Fruit fly (Drosophila melanogaster) whole organism, embryonic: ENCODE measurements around the gene CG10587.

Experiments
- Blimp-1 ChIP-seq: fragments of 200-800 bp; sonication (Bioruptor generic); optimal IDR thresholded peaks from 3 replicates; lab custom pipeline; 2018; ENCODE audit warnings: missing biosample characterization, missing genetic modification characterization, mild to moderate bottlenecking, moderate library complexity, missing genetic modification reagents
- CG11398 ChIP-seq: fragments of 200-800 bp; sonication (Bioruptor generic); optimal IDR thresholded peaks from 2 replicates; lab custom pipeline; 2016; ENCODE audit warnings: missing biosample characterization, missing genetic modification characterization
- CG32772 ChIP-seq: fragments of 200-800 bp; sonication (Bioruptor generic); IDR thresholded peaks from 2 replicates; pipeline ENCODE4 v1.3.6; 2022; ENCODE audit warnings: missing biosample characterization, missing genetic modification characterization
- CG3726 ChIP-seq: fragments of 200-800 bp; sonication (Bioruptor generic); IDR thresholded peaks from 3 replicates; pipeline ENCODE4, ENCODE4 v1.3.6; 2022; ENCODE audit warnings: missing biosample characterization, missing genetic modification characterization
- CG5245 ChIP-seq: fragments of 200-800 bp; sonication (Bioruptor generic); optimal IDR thresholded peaks from 3 replicates; lab custom pipeline; 2016; ENCODE audit warnings: missing biosample characterization, missing genetic modification characterization
- CG6813 ChIP-seq: fragments of 200-800 bp; sonication (Bioruptor generic); optimal IDR thresholded peaks from 2 replicates; lab custom pipeline; 2017; ENCODE audit warnings: missing biosample characterization, missing genetic modification characterization, mild to moderate bottlenecking, moderate library complexity, missing genetic modification reagents
- CG8388 ChIP-seq: fragments of 200-800 bp; sonication (Bioruptor generic); optimal IDR thresholded peaks from 2 replicates; lab custom pipeline; 2019; ENCODE audit warnings: missing biosample characterization, mild to moderate bottlenecking, missing genetic modification characterization, moderate library complexity
- CG9215 ChIP-seq: fragments of 200-800 bp; sonication (Bioruptor generic); IDR thresholded peaks from 2 replicates; pipeline ENCODE4 v1.3.6; 2022; ENCODE audit warnings: missing biosample characterization, missing genetic modification characterization
- Chrac-16 ChIP-seq: fragments of 200-800 bp; sonication (Bioruptor generic); optimal IDR thresholded peaks from 3 replicates; lab custom pipeline; 2016; ENCODE audit warnings: missing biosample characterization, missing genetic modification characterization
- CoRest ChIP-seq: fragments of 200-800 bp; sonication (Bioruptor generic); optimal IDR thresholded peaks from 3 replicates; lab custom pipeline; 2018; ENCODE audit warnings: missing biosample characterization, mild to moderate bottlenecking, missing genetic modification characterization, moderate library complexity
- D19A ChIP-seq: fragments of 200-800 bp; optimal IDR thresholded peaks from 3 replicates; lab custom pipeline; 2019; ENCODE audit warnings: missing biosample characterization, mild to moderate bottlenecking, missing genetic modification characterization, moderate library complexity
- Dad ChIP-seq: fragments of 200-800 bp; sonication (Bioruptor generic); optimal IDR thresholded peaks from 3 replicates; lab custom pipeline; 2016; ENCODE audit warnings: missing biosample characterization, missing genetic modification characterization
- Drgx ChIP-seq: fragments of 200-800 bp; sonication (Bioruptor generic); IDR thresholded peaks from 2 replicates; pipeline ENCODE4 v1.3.6; 2022; ENCODE audit warnings: missing biosample characterization, missing genetic modification characterization
- Hr3 ChIP-seq: fragments of 200-800 bp; sonication (Bioruptor generic); optimal IDR thresholded peaks from 3 replicates; lab custom pipeline; 2016; ENCODE audit warnings: missing biosample characterization, missing genetic modification characterization
- Hsf ChIP-seq: fragments of 200-800 bp; sonication (Bioruptor generic); optimal IDR thresholded peaks from 3 replicates; lab custom pipeline; 2016; ENCODE audit warnings: missing biosample characterization, missing genetic modification characterization
- Lim3 ChIP-seq: fragments of 200-800 bp; sonication (Bioruptor generic); IDR thresholded peaks from 2 replicates; pipeline ENCODE4 v1.3.6; 2022; ENCODE audit warnings: missing biosample characterization, missing genetic modification characterization
- Med ChIP-seq: fragments of 200-800 bp; sonication (Bioruptor generic); peaks from one replicate; lab custom pipeline; 2016; ENCODE audit warnings: missing biosample characterization, missing genetic modification characterization, mild to moderate bottlenecking, inconsistent platforms, moderate library complexity
- Mes4 ChIP-seq: fragments of 200-800 bp; sonication (Bioruptor generic); optimal IDR thresholded peaks from 2 replicates; lab custom pipeline; 2016; ENCODE audit warnings: missing biosample characterization, missing genetic modification characterization
- NC2β ChIP-seq: fragments of 200-800 bp; sonication (Bioruptor generic); optimal IDR thresholded peaks from 2 replicates; lab custom pipeline; 2016; ENCODE audit warnings: missing biosample characterization, missing genetic modification characterization
- Sox100B ChIP-seq: fragments of 200-800 bp; sonication (Bioruptor generic); optimal IDR thresholded peaks from 3 replicates; lab custom pipeline; 2018; ENCODE audit warnings: missing biosample characterization, mild to moderate bottlenecking, missing genetic modification characterization
- Ssrp ChIP-seq: fragments of 200-800 bp; sonication (Bioruptor generic); optimal IDR thresholded peaks from 2 replicates; lab custom pipeline; 2018; ENCODE audit warnings: missing biosample characterization, mild to moderate bottlenecking, missing genetic modification characterization, moderate library complexity
- Trl ChIP-seq, 3 experiments: fragments of >200 bp in 2 of 3; fragments of 200-800 bp in 1 of 3; sonication (Bioruptor generic) in 1 of 3; optimal IDR thresholded peaks; 2 replicates in 1 of 3; 3 replicates in 2 of 3; lab custom pipeline; 2016 to 2017; ENCODE audit warnings: missing biosample characterization in 1 of 3, missing genetic modification characterization in 1 of 3
- ara ChIP-seq: fragments of 200-800 bp; sonication (Bioruptor generic); IDR thresholded peaks from 2 replicates; pipeline ENCODE4 v1.3.6; 2022; ENCODE audit warnings: missing biosample characterization, missing genetic modification characterization
- ash1 ChIP-seq: fragments of 200-800 bp; sonication (Bioruptor generic); optimal IDR thresholded peaks from 2 replicates; lab custom pipeline; 2018; ENCODE audit warnings: missing biosample characterization, mild to moderate bottlenecking, missing genetic modification characterization
- bab2 ChIP-seq: fragments of 200-800 bp; sonication (Bioruptor generic); optimal IDR thresholded peaks from 2 replicates; lab custom pipeline; 2016; ENCODE audit warnings: missing biosample characterization, missing genetic modification characterization
- bsh ChIP-seq, 2 experiments: fragments of 200-800 bp; sonication (Bioruptor generic); optimal IDR thresholded peaks; 2 replicates each; lab custom pipeline; 2017 to 2018; ENCODE audit warnings: mild to moderate bottlenecking in 2 of 2, missing biosample characterization in 2 of 2, missing genetic modification characterization in 2 of 2, moderate library complexity in 1 of 2
- btn ChIP-seq: fragments of 200-800 bp; sonication (Bioruptor generic); optimal IDR thresholded peaks from 2 replicates; lab custom pipeline; 2016; ENCODE audit warnings: missing biosample characterization, missing genetic modification characterization
- cato ChIP-seq: fragments of 200-800 bp; sonication (Bioruptor generic); optimal IDR thresholded peaks from 2 replicates; lab custom pipeline; 2016; ENCODE audit warnings: missing biosample characterization, missing genetic modification characterization, borderline replicate concordance
- chif ChIP-seq, 2 experiments: fragments of 200-800 bp; sonication (Bioruptor generic); optimal IDR thresholded peaks; 3 replicates each; lab custom pipeline; 2016; ENCODE audit warnings: missing biosample characterization in 2 of 2, missing genetic modification characterization in 2 of 2
- chn ChIP-seq: fragments of 200-800 bp; sonication (Bioruptor generic); optimal IDR thresholded peaks from 2 replicates; lab custom pipeline; 2016; ENCODE audit warnings: missing biosample characterization, missing genetic modification characterization
- dmrt99B ChIP-seq: fragments of 200-800 bp; sonication (Bioruptor generic); optimal IDR thresholded peaks from 2 replicates; lab custom pipeline; 2018; ENCODE audit warnings: missing biosample characterization, mild to moderate bottlenecking, missing genetic modification characterization, moderate library complexity
- dysf ChIP-seq: fragments of 200-800 bp; sonication (Bioruptor generic); IDR thresholded peaks from 3 replicates; pipeline ENCODE4 v1.3.6; 2022; ENCODE audit warnings: missing biosample characterization, missing genetic modification characterization
- fd102C ChIP-seq: fragments of 200-800 bp; sonication (Bioruptor generic); optimal IDR thresholded peaks from 2 replicates; lab custom pipeline; 2018; ENCODE audit warnings: missing biosample characterization, mild to moderate bottlenecking, missing genetic modification characterization, moderate library complexity
- fd64A ChIP-seq: fragments of 200-800 bp; sonication (Bioruptor generic); optimal IDR thresholded peaks from 3 replicates; lab custom pipeline; 2018; ENCODE audit warnings: missing biosample characterization, mild to moderate bottlenecking, missing genetic modification characterization
- grau ChIP-seq: fragments of 200-800 bp; optimal IDR thresholded peaks from 3 replicates; lab custom pipeline; 2019; ENCODE audit warnings: missing biosample characterization, mild to moderate bottlenecking, missing genetic modification characterization, moderate library complexity
- hbn ChIP-seq: fragments of 200-800 bp; sonication (Bioruptor generic); IDR thresholded peaks from 2 replicates; pipeline ENCODE4 v1.3.6; 2022; ENCODE audit warnings: missing biosample characterization, missing genetic modification characterization; ENCODE audit not compliant: partially characterized antibody
- lab ChIP-seq: fragments of 200-800 bp; sonication (Bioruptor generic); optimal IDR thresholded peaks from 3 replicates; lab custom pipeline; 2017; ENCODE audit warnings: missing biosample characterization, missing genetic modification characterization, mild to moderate bottlenecking, moderate library complexity, missing genetic modification reagents
- lmd ChIP-seq: fragments of 200-800 bp; sonication (Bioruptor generic); IDR thresholded peaks from 2 replicates; pipeline ENCODE4 v1.3.6; 2022; ENCODE audit warnings: missing biosample characterization, missing genetic modification characterization
- maf-S ChIP-seq: fragments of 200-800 bp; sonication (Bioruptor generic); optimal IDR thresholded peaks from 2 replicates; lab custom pipeline; 2016; ENCODE audit warnings: missing biosample characterization, missing genetic modification characterization
- mld ChIP-seq: fragments of 200-800 bp; sonication (Bioruptor generic); IDR thresholded peaks from 3 replicates; pipeline ENCODE4 v1.3.6; 2022; ENCODE audit warnings: missing biosample characterization, missing genetic modification characterization; ENCODE audit not compliant: partially characterized antibody
- oc ChIP-seq: fragments of 200-800 bp; sonication (Bioruptor generic); optimal IDR thresholded peaks from 2 replicates; lab custom pipeline; 2018; ENCODE audit warnings: missing biosample characterization, mild to moderate bottlenecking, missing genetic modification characterization, moderate library complexity
- peb ChIP-seq: fragments of 200-800 bp; sonication (Bioruptor generic); IDR thresholded peaks from 2 replicates; pipeline ENCODE4 v1.3.6; 2022; ENCODE audit warnings: missing biosample characterization, missing genetic modification characterization
- pnt ChIP-seq: fragments of 200-800 bp; sonication (Bioruptor generic); optimal IDR thresholded peaks from 3 replicates; lab custom pipeline; 2016; ENCODE audit warnings: missing biosample characterization, missing genetic modification characterization
- sens ChIP-seq: fragments of 200-800 bp; sonication (Bioruptor generic); peaks from one replicate; lab custom pipeline; 2016; ENCODE audit warnings: missing biosample characterization, missing genetic modification characterization
- so ChIP-seq: fragments of 200-800 bp; sonication (Bioruptor generic); IDR thresholded peaks from 3 replicates; pipeline ENCODE4 v1.3.6; 2022; ENCODE audit warnings: missing biosample characterization, missing genetic modification characterization
- tap ChIP-seq: fragments of 200-800 bp; optimal IDR thresholded peaks from 3 replicates; lab custom pipeline; 2019; ENCODE audit warnings: missing biosample characterization, mild to moderate bottlenecking, missing genetic modification characterization, moderate library complexity
- tio ChIP-seq: fragments of 200-800 bp; sonication (Bioruptor generic); optimal IDR thresholded peaks from 2 replicates; lab custom pipeline; 2017; ENCODE audit warnings: missing biosample characterization, missing genetic modification characterization, inconsistent platforms
- unpg ChIP-seq: fragments of 200-800 bp; sonication (Bioruptor generic); optimal IDR thresholded peaks from 3 replicates; lab custom pipeline; 2018; ENCODE audit warnings: missing biosample characterization, mild to moderate bottlenecking, missing genetic modification characterization, moderate library complexity
- zen ChIP-seq: fragments of 200-800 bp; sonication (Bioruptor generic); optimal IDR thresholded peaks from 3 replicates; lab custom pipeline; 2018; ENCODE audit warnings: missing biosample characterization, mild to moderate bottlenecking, missing genetic modification characterization, moderate library complexity

Gene CG10587

dm6 chr3L:20923030-20923591, 39.2 kb downstream of the CG10587 start (continued):
- TF ChIP-seq ash1 (no peak), chn (peak; percentile 54), Ssrp (tag; lab: Kevin White, UChicago) (peak; percentile 67), Drgx (peak; percentile 74), tap (tag; lab: Kevin White, UChicago) (peak; percentile 39), btn (GFP tag; lab: Kevin White, UChicago) (peak; percentile 34), mld (GFP tag; lab: Robert Waterston, UW) (no peak), tio (GFP tag; lab: Kevin White, UChicago) (peak; percentile 14), unpg (GFP tag; lab: Kevin White, UChicago) (peak; percentile 53), Blimp-1 (GFP tag; lab: Kevin White, UChicago) (peak; percentile 69), fd64A (no peak), pnt (GFP tag; lab: Kevin White, UChicago) (peak; percentile 12), CG8388 (GFP tag; lab: Kevin White, UChicago) (peak; percentile 55), lmd (GFP tag; lab: Robert Waterston, UW) (peak; percentile 39; the same call in 1 of the 2 replicates), Hr3 (GFP tag; lab: Kevin White, UChicago) (peak; percentile 34), grau (peak; percentile 51), lab (GFP tag; lab: Kevin White, UChicago) (peak; percentile 6), Med (GFP tag; lab: Kevin White, UChicago) (peak; percentile 77), NC2β (GFP tag; lab: Kevin White, UChicago) (peak; percentile 44), CoRest (tag; lab: Kevin White, UChicago) (peak; percentile 38), CG5245 (GFP tag; lab: Kevin White, UChicago) (peak; percentile 28), bab2 (GFP tag; lab: Kevin White, UChicago) (peak; percentile 34), Mes4 (peak; percentile 45), Chrac-16 (GFP tag; lab: Kevin White, UChicago) (peak; percentile 61), CG3726 (GFP tag; lab: Robert Waterston, UW) (0 out of 3 replicates have a peak, but pooled peaks have one; percentile 17), chif (GFP tag; optimal IDR thresholded peaks at IDR 0.05; lab: Kevin White, UChicago) (peak; percentile 53 to 76), CG11398 (GFP tag; lab: Kevin White, UChicago) (peak; percentile 18), Hsf (GFP tag; lab: Kevin White, UChicago) (peak; percentile 52), cato (peak; percentile 14), so (no peak), dysf (GFP tag; lab: Robert Waterston, UW) (peak; percentile 29; the same call in 1 of the 3 replicates), dmrt99B (tag; lab: Kevin White, UChicago) (peak; percentile 53), CG6813 (peak; percentile 11), fd102C (GFP tag; lab: Kevin White, UChicago) (peak; percentile 53), Lim3 (GFP tag; lab: Robert Waterston, UW) (no peak), Trl (optimal IDR thresholded peaks at IDR 0.05; lab: Kevin White, UChicago) (no peak), Trl (GFP tag; optimal IDR thresholded peaks at IDR 0.05; lab: Kevin White, UChicago) (peak; percentile 24), CG32772 (GFP tag; lab: Robert Waterston, UW) (peak; percentile 46; the same call in 1 of the 2 replicates), D19A (tag; lab: Kevin White, UChicago) (peak; percentile 61), Dad (GFP tag; lab: Kevin White, UChicago) (peak; percentile 7), CG9215 (GFP tag; lab: Robert Waterston, UW) (no peak), hbn (GFP tag; lab: Robert Waterston, UW) (no peak), ara (GFP tag; lab: Robert Waterston, UW) (peak; percentile 65; the same call in 1 of the 2 replicates), peb (GFP tag; lab: Robert Waterston, UW) (0 out of 2 replicates have a peak, but pooled peaks have one; percentile 40), maf-S (peak; percentile 15), Sox100B (GFP tag; lab: Kevin White, UChicago) (peak; percentile 23), zen (peak; percentile 47), oc (tag; lab: Kevin White, UChicago) (peak; percentile 2), bsh (GFP tag; optimal IDR thresholded peaks at IDR 0.05; lab: Kevin White, UChicago) (peak; percentile 76 to 83), sens (peak; percentile 93)
